Worm (Caenorhabditis elegans): Measurements from ENCODE around the gene nhr-152.

nhr-152 gene

DNA sequence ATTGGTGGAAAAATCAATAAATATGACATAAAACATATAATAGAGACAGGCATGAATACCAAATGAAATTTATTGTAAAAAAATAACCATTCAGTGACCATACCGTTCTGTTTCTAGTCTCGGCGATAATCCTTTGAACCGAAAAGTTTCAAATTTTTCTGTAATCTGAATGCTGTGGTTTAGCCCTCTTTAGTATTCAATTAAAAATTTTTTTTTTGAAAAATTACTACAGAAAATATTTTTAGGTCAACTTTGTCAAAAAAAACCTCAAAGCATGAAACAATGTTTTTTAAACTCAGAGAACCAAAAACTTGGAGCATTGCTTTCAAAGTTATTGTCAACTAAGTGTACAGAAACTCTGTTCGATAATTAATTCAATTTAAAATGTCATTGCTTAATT, 22.4 kb downstream of the nhr-152 start, which contains the start of gene ZK105.11:
Gene ZK105.11 (minus strand): TSS at position 101 of the 400 bp plus-strand sequence.
- no peak for TF ChIP-seq elt-2 (tag; optimal IDR thresholded peaks at IDR 0.05)
- TF ChIP-seq ceh-16 (tag; optimal IDR thresholded peaks at IDR 0.05), result no peak
- TF ChIP-seq snpc-4 (tag; optimal IDR thresholded peaks at IDR 0.05), result no peak
- TF ChIP-seq lsy-12 (tag; optimal IDR thresholded peaks at IDR 0.05), result no peak

DNA sequence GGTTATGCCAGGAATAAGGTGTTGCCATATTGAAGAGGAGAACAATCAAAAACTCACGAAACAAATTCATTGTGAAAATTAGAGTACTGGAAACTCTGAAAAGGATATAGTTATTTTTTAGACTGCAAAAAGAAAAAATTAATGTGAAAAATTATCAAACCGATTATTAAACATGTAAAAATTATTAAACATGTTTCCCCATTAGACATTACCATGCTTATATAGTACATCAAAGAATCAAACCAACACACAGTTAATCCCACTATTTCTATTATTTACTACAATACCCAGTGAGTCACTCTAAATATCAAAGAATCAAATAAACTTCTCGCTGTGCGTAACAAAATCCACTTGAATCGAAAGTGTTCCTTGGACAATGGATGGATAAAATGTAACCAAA, 26.9 kb downstream of the nhr-152 start, which contains the start of gene ZK105.13:
Gene ZK105.13 (minus strand): TSS at position 101 of the 400 bp plus-strand sequence.
- TF ChIP-seq ztf-4 (tag; optimal IDR thresholded peaks at IDR 0.05), result no peak
- TF ChIP-seq nhr-12 (tag; optimal IDR thresholded peaks at IDR 0.05), result no peak
- no peak for TF ChIP-seq nhr-11 (tag; optimal IDR thresholded peaks at IDR 0.05)
- TF ChIP-seq nhr-23 (tag; optimal IDR thresholded peaks at IDR 0.05), result no peak

DNA sequence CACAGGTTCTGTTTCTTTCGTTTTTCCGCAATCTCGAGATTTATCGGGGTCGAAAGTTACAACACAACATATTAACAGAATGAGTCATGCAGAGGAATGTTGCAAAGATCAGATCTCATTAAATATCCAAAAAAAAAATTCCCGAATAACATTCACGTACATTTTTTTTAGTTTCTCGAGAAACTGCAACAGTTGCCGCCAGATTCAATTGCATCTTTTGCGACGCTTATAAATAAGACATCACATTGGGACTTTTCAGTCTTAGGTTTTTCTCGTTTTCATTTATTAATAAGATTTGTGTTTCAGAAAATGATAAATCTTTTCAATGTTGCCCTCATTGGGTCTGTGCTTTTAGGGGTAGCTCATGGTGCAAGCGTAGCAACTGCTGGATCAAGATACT, 27.5 kb downstream of the nhr-152 start, which contains the start of gene ZK105.1:
Gene ZK105.1 (plus strand): TSS at position 301 of the 400 bp plus-strand sequence.
- TF ChIP-seq egl-5 (tag; optimal IDR thresholded peaks at IDR 0.05) (no peak), pqm-1 (tag; optimal IDR thresholded peaks at IDR 0.05) (no peak), ceh-9 (tag; optimal IDR thresholded peaks at IDR 0.05) (no peak)

DNA sequence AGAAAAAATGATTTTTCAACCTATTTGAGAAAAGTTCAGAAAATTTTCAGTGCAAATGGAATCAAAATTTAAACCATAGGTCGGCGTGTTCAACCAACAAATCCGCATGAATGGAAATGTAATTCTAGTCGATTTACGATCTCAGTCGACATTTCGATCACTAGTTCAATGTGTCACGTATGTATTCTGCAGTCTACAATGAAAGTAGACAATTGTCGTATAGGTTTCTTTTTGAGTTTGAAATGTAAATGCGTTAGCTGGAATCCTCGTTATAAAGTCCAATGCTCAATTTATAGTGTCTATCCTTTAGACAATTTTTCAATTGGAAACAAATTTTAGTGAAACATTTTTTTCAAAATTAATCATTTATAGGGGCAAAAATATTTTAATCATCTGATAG, 29.9 kb downstream of the nhr-152 start, which contains the start of gene ZK105.12:
Gene ZK105.12 (minus strand): TSS at position 101 of the 400 bp plus-strand sequence.
- TF ChIP-seq eor-1 (tag; optimal IDR thresholded peaks at IDR 0.05), result no peak
- TF ChIP-seq lsy-12 (tag; optimal IDR thresholded peaks at IDR 0.05), result no peak
- TF ChIP-seq pha-4 (tag; optimal IDR thresholded peaks at IDR 0.05), result no peak
- TF ChIP-seq mml-1 (tag; optimal IDR thresholded peaks at IDR 0.05), result no peak
- TF ChIP-seq ceh-16 (tag; optimal IDR thresholded peaks at IDR 0.05), result no peak
- TF ChIP-seq unc-62 (GFP tag; optimal IDR thresholded peaks at IDR 0.05), result no peak
- TF ChIP-seq snpc-4 (tag; optimal IDR thresholded peaks at IDR 0.05), result no peak
- TF ChIP-seq elt-1 (tag; optimal IDR thresholded peaks at IDR 0.05), result no peak
- TF ChIP-seq ceh-82 (tag; optimal IDR thresholded peaks at IDR 0.05), result no peak
- no peak for TF ChIP-seq fkh-10 (GFP tag; optimal IDR thresholded peaks at IDR 0.05)
- TF ChIP-seq nhr-23 (tag; optimal IDR thresholded peaks at IDR 0.05), result no peak
- TF ChIP-seq hmg-11 (tag; optimal IDR thresholded peaks at IDR 0.05), result no peak
- TF ChIP-seq nhr-77 (tag; optimal IDR thresholded peaks at IDR 0.05), result no peak

DNA sequence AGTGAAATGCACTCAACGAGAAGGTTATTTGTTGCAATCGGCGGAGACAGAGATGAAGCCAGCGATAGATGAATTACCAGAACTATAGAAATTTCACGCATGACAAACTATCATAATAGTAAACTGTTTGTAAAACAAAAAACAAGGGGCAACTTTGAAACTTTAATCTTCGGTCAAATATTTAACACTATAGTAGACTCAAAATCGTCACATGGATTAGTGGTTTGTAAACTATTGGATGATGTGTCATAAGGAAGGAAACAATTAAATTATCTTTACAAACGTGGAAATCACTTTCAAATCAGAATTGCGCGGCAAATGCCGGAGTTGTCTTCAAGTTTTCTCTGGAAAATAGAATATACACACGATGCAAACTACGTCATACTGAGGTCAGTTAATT, 31.5 kb downstream of the nhr-152 start, which contains the start of gene ZK105.5:
Gene ZK105.5 (minus strand): TSS at position 101 of the 400 bp plus-strand sequence.
- TF ChIP-seq lsy-12 (tag; optimal IDR thresholded peaks at IDR 0.05) (no peak), skn-1 (tag; optimal IDR thresholded peaks at IDR 0.05) (no peak), nhr-76 (tag; optimal IDR thresholded peaks at IDR 0.05) (no peak), ceh-9 (tag; optimal IDR thresholded peaks at IDR 0.05) (no peak)

DNA sequence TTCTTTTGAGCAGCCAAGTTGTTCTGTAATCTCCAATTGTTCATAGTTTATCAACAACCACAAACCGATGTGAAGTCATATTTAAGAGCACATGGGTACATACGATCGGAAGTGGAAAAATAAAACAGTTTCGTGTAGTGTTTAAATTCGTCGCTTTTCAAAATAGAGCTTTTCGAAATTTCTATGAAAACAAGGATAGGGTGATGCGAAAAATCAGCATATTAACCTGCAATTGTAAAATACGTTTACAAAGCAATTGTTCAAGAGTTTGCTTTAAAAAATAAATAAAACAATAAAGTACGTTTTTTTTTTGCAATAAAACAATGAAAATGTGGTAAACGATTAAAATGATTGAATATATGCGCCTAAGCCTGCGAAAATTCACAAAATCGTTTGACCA, 35.8 kb downstream of the nhr-152 start, which contains the start of gene ZK105.14:
Gene ZK105.14 (minus strand): TSS at position 101 of the 400 bp plus-strand sequence.
- TF ChIP-seq nhr-23 (tag; optimal IDR thresholded peaks at IDR 0.05), result no peak
- TF ChIP-seq snpc-4 (tag; optimal IDR thresholded peaks at IDR 0.05), result no peak
- no peak for TF ChIP-seq fkh-2 (tag; optimal IDR thresholded peaks at IDR 0.05)
- no peak for TF ChIP-seq pqm-1 (tag; optimal IDR thresholded peaks at IDR 0.05)
- TF ChIP-seq hmg-11 (tag; optimal IDR thresholded peaks at IDR 0.05), result no peak
- no peak for TF ChIP-seq tbx-2 (tag; optimal IDR thresholded peaks at IDR 0.05)
- TF ChIP-seq pha-4 (tag; optimal IDR thresholded peaks at IDR 0.05), result no peak
- no peak for TF ChIP-seq ceh-28 (tag; optimal IDR thresholded peaks at IDR 0.05)
- TF ChIP-seq elt-3 (tag; optimal IDR thresholded peaks at IDR 0.05), result no peak
- no peak for TF ChIP-seq ztf-4 (tag; optimal IDR thresholded peaks at IDR 0.05)
- TF ChIP-seq elt-1 (tag; optimal IDR thresholded peaks at IDR 0.05), result no peak
- no peak for TF ChIP-seq nhr-67 (tag; optimal IDR thresholded peaks at IDR 0.05)
- TF ChIP-seq zag-1 (tag; optimal IDR thresholded peaks at IDR 0.05), result no peak
- TF ChIP-seq jun-1 (tag; optimal IDR thresholded peaks at IDR 0.05), result no peak

DNA sequence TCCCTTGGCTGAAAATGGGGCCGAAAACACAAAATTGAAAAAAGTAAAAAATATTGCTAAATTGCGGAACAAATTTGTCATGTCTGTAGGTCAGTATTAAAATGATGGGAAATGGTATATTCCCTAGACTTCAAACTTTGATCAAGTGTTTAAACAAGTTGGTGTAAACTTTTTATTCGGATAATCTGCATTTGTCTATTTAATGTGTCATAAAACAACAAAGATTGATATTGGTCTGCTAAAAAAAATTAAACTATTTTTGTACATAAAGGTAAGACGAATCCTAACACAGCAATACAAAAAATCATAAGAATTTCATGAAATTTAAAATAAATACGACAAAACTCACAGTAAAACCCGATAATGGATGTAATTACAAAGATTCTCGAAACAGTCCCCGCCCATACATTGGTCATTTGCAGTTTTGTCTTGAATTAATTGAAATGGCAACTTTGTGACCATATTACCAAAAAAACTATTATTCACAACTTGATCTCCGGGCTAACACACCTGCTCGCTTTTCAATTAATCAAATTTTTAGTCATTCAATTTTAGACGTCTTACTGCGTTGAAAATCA, 37.9 kb downstream of the nhr-152 start, which contains the start of the genes ZK105.6 and ZK105.8:
Gene ZK105.6 (minus strand): TSS at position 101 of the 578 bp plus-strand sequence.
Gene ZK105.8 (plus strand): TSS at position 528 of the 578 bp plus-strand sequence.
- TF ChIP-seq nhr-28 (tag; optimal IDR thresholded peaks at IDR 0.05), result no peak
- no peak for TF ChIP-seq fkh-10 (GFP tag; optimal IDR thresholded peaks at IDR 0.05)
- no peak for TF ChIP-seq daf-12 (tag; optimal IDR thresholded peaks at IDR 0.05)
- TF ChIP-seq ceh-28 (tag; optimal IDR thresholded peaks at IDR 0.05), result no peak
- TF ChIP-seq lsy-12 (tag; optimal IDR thresholded peaks at IDR 0.05), result no peak
- no peak for TF ChIP-seq nhr-11 (tag; optimal IDR thresholded peaks at IDR 0.05)
- TF ChIP-seq ceh-9 (tag; optimal IDR thresholded peaks at IDR 0.05), result no peak
- TF ChIP-seq elt-2 (tag; optimal IDR thresholded peaks at IDR 0.05), result no peak

Data from whole organism, L3 larva.